Fruit fly (Drosophila melanogaster): Measurements from ENCODE around the gene CG15890.

CG15890 gene

dm6 chrX:14738420-14738819 lies 27.2 kb downstream of the CG15890 start:
- TF ChIP-seq Dif (GFP tag; optimal IDR thresholded peaks at IDR 0.05; ENCODE audit: partially characterized antibody) (no peak), tai (GFP tag; optimal IDR thresholded peaks at IDR 0.05) (no peak), fru (GFP tag; optimal IDR thresholded peaks at IDR 0.05) (no peak), N (GFP tag; optimal IDR thresholded peaks at IDR 0.05) (no peak), lola (GFP tag; optimal IDR thresholded peaks at IDR 0.05) (no peak), GATAd (GFP tag; optimal IDR thresholded peaks at IDR 0.05) (no peak), CG32264 (GFP tag; optimal IDR thresholded peaks at IDR 0.05) (no peak), rgr (GFP tag; optimal IDR thresholded peaks at IDR 0.05) (no peak), pan (optimal IDR thresholded peaks at IDR 0.05) (no peak), sv (GFP tag; optimal IDR thresholded peaks at IDR 0.05) (no peak)

dm6 chrX:14727580-14727979 lies 38.0 kb downstream of the CG15890 start:
- TF ChIP-seq lola (GFP tag; optimal IDR thresholded peaks at IDR 0.05) = no peak
- TF ChIP-seq sv (GFP tag; optimal IDR thresholded peaks at IDR 0.05) = no peak
- TF ChIP-seq Vsx2 (GFP tag; optimal IDR thresholded peaks at IDR 0.05; ENCODE audit: partially characterized antibody) = no peak
- TF ChIP-seq ey (GFP tag; optimal IDR thresholded peaks at IDR 0.05) = no peak

- TF ChIP-seq Hnf4 (GFP tag; optimal IDR thresholded peaks at IDR 0.05) (peak; percentile 4), dsf (GFP tag; optimal IDR thresholded peaks at IDR 0.05; ENCODE audit: borderline replicate concordance) (no peak), Dfd (GFP tag; optimal IDR thresholded peaks at IDR 0.05) (no peak), foxo (GFP tag; optimal IDR thresholded peaks at IDR 0.05) (peak in 1 of 2 experiments; percentile 5), h (GFP tag; optimal IDR thresholded peaks at IDR 0.05) (peak; percentile 13)
These were observed 40.5 kb downstream of the CG15890 start for dm6 chrX:14725084-14725483.

dm6 chrX:14718842-14719241 lies 46.7 kb downstream of the CG15890 start, which contains the start of gene hog:
Gene hog, minus strand, starts transcription at chrX:14718942.
- TF ChIP-seq Dfd (GFP tag; optimal IDR thresholded peaks at IDR 0.05) (peak; percentile 49), Vsx2 (GFP tag; optimal IDR thresholded peaks at IDR 0.05; ENCODE audit: partially characterized antibody) (no peak), Hnf4 (GFP tag; optimal IDR thresholded peaks at IDR 0.05) (no peak), OdsH (GFP tag; optimal IDR thresholded peaks at IDR 0.05) (no peak), dsf (GFP tag; optimal IDR thresholded peaks at IDR 0.05; ENCODE audit: borderline replicate concordance) (no peak)

- TF ChIP-seq pan (optimal IDR thresholded peaks at IDR 0.05) = no peak
- TF ChIP-seq jim (GFP tag; optimal IDR thresholded peaks at IDR 0.05) = peak; percentile 69
- TF ChIP-seq Hr83 (GFP tag; optimal IDR thresholded peaks at IDR 0.05; ENCODE audit: poor library complexity, severe bottlenecking) = peak; percentile 97
- TF ChIP-seq foxo (GFP tag; optimal IDR thresholded peaks at IDR 0.05) = peak in 1 of 2 experiments; percentile 64
- TF ChIP-seq brk (GFP tag; optimal IDR thresholded peaks at IDR 0.05) = no peak
- TF ChIP-seq CG9705 (GFP tag; optimal IDR thresholded peaks at IDR 0.05) = peak; percentile 15
- peak; percentile 41 for TF ChIP-seq psq (GFP tag; optimal IDR thresholded peaks at IDR 0.05)
- no peak for TF ChIP-seq lola (GFP tag; optimal IDR thresholded peaks at IDR 0.05)
- peak; percentile 61 for TF ChIP-seq CG32264 (GFP tag; optimal IDR thresholded peaks at IDR 0.05)
- peak; percentile 48 for TF ChIP-seq tai (GFP tag; optimal IDR thresholded peaks at IDR 0.05)
- TF ChIP-seq Rel (GFP tag; optimal IDR thresholded peaks at IDR 0.05) = no peak
- no peak for TF ChIP-seq Rel (tag; optimal IDR thresholded peaks at IDR 0.05)
- TF ChIP-seq fru (GFP tag; optimal IDR thresholded peaks at IDR 0.05) = peak; percentile 60
- TF ChIP-seq Hnf4 (GFP tag; optimal IDR thresholded peaks at IDR 0.05) = peak; percentile 52
- peak; percentile 7 for TF ChIP-seq Sp1 (GFP tag; optimal IDR thresholded peaks at IDR 0.05)
- no peak for TF ChIP-seq CrebA (GFP tag; optimal IDR thresholded peaks at IDR 0.05; ENCODE audit: borderline replicate concordance)
- peak; percentile 53 for TF ChIP-seq OdsH (GFP tag; optimal IDR thresholded peaks at IDR 0.05)
- peak; percentile 72 for TF ChIP-seq rgr (GFP tag; optimal IDR thresholded peaks at IDR 0.05)
- TF ChIP-seq GATAd (GFP tag; optimal IDR thresholded peaks at IDR 0.05) = peak; percentile 6
- TF ChIP-seq ey (GFP tag; optimal IDR thresholded peaks at IDR 0.05) = peak; percentile 2
- TF ChIP-seq HLH106 (tag; optimal IDR thresholded peaks at IDR 0.05) = peak; percentile 38
- peak; percentile 49 for TF ChIP-seq Jra (GFP tag; optimal IDR thresholded peaks at IDR 0.05)
- peak; percentile 62 for TF ChIP-seq dmrt93B (GFP tag; optimal IDR thresholded peaks at IDR 0.05)
- no peak for TF ChIP-seq Dif (GFP tag; optimal IDR thresholded peaks at IDR 0.05; ENCODE audit: partially characterized antibody)
- TF ChIP-seq br (GFP tag; optimal IDR thresholded peaks at IDR 0.05) = peak; percentile 46
- no peak for TF ChIP-seq N (GFP tag; optimal IDR thresholded peaks at IDR 0.05)
- peak; percentile 70 for TF ChIP-seq h (GFP tag; optimal IDR thresholded peaks at IDR 0.05)
These were observed 48.3 kb downstream of the CG15890 start for dm6 chrX:14717245-14717644.

All from whole organism, wandering third instar larva.